Worm (Caenorhabditis elegans): ENCODE measurements around the gene T28D9.4.

DNA sequence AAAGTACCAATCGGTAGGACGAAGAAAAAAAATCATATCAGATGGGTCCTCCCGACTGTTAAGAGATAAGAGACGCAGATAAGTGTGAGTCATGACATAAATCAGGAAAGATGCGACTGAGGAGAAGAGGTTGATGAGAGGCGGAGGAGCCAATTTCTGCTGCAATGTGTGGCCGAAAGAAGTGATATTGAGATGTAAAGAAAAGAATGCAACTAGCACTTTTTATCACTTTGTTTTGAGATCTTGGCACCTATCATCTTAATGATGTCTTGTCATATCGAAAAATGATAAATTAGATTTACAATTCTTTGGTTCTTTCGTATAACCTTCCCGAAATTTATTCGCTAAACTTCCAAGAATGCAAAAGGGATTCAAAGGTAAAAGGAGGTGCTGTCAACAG lies 5.3 kb downstream of the T28D9.4 start, which contains the start of gene del-10:
- no peak for TF ChIP-seq him-1 (tag; optimal IDR thresholded peaks at IDR 0.05)
- no peak for TF ChIP-seq W03F9.2 (tag; optimal IDR thresholded peaks at IDR 0.05)
